Worm (Caenorhabditis elegans) whole organism, mixed stage, embryonic: ENCODE results near the gene C25F9.15.

Experiments used
- elt-1 ChIP-seq: sonication (generic microtip); optimal IDR thresholded peaks from 2 replicates; lab custom pipeline; 2017; ENCODE audit warnings: missing genetic modification characterization, mild to moderate bottlenecking, missing compliant biosample characterization, antibody characterized with exemption, moderate library complexity, borderline replicate concordance; ENCODE audit not compliant: insufficient read depth
- nhr-76 ChIP-seq: sonication (generic microtip); optimal IDR thresholded peaks from 2 replicates; lab custom pipeline; 2017; ENCODE audit warnings: missing biosample characterization, missing genetic modification characterization
- snpc-4 ChIP-seq: fragments of 150-350 bp; optimal IDR thresholded peaks from 2 replicates; lab custom pipeline; 2014; ENCODE audit warnings: missing biosample characterization, missing genetic modification characterization
- unc-62 ChIP-seq: fragments of 150-350 bp; optimal IDR thresholded peaks from 2 replicates; lab custom pipeline; 2014; ENCODE audit warnings: missing biosample characterization, missing genetic modification reagents, missing genetic modification characterization
- ztf-11 ChIP-seq: fragments of 150-350 bp; optimal IDR thresholded peaks from 2 replicates; lab custom pipeline; 2014; ENCODE audit warnings: missing biosample characterization, missing genetic modification characterization

DNA sequence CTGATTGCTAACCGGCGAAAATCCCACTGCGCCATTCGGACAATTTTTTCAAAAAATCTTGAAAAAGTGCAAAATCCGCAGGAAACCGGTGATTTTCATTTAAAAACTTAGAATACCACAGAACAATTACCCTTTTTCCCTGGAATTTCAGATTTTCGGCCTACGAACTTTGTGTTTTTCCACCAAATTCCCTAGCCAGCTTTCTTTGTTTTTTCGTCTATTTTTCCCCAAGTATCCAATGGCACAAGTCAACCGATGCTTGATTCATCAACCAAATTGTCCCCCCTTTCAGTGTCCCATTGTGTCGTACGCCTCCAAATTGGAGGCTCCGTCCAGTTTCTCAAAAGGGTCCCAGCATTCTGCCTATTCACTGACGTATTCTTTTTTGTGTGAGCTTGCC is 47.7 kb upstream of the C25F9.15 start, which contains the start of gene Y43F8A.1:
- TF ChIP-seq elt-1 (tag; lab: Kevin White, UChicago) (no peak), nhr-76 (tag; lab: Kevin White, UChicago) (no peak), unc-62 (GFP tag; lab: Kevin White, UChicago) (no peak), ztf-11 (tag; lab: Kevin White, UChicago) (no peak), snpc-4 (no peak)
